Fruit fly (Drosophila melanogaster) whole organism, adult: Measurements from ENCODE around the gene Sys1.

ENCODE experiments used
- CG11617 ChIP-seq: fragments of 200-800 bp; sonication (Bioruptor generic); optimal IDR thresholded peaks from 2 replicates; lab custom pipeline; 2017; ENCODE audit warnings: mild to moderate bottlenecking, missing biosample characterization, missing genetic modification reagents, missing genetic modification characterization
- CG12768 ChIP-seq: fragments of 200-800 bp; sonication (Bioruptor generic); optimal IDR thresholded peaks from 2 replicates; lab custom pipeline; 2017; ENCODE audit warnings: missing biosample characterization, missing genetic modification characterization, mild to moderate bottlenecking, moderate library complexity, missing genetic modification reagents
- CG14711 ChIP-seq: fragments of 200-800 bp; sonication (Bioruptor generic); optimal IDR thresholded peaks from 2 replicates; lab custom pipeline; 2018; ENCODE audit warnings: missing biosample characterization, mild to moderate bottlenecking, missing genetic modification characterization, moderate library complexity
- CG1620 ChIP-seq: fragments of 200-800 bp; sonication (Bioruptor generic); optimal IDR thresholded peaks from 2 replicates; lab custom pipeline; 2016; ENCODE audit warnings: missing biosample characterization, missing genetic modification characterization
- CG33017 ChIP-seq: fragments of 200-800 bp; sonication (Bioruptor generic); optimal IDR thresholded peaks from 2 replicates; lab custom pipeline; 2018; ENCODE audit warnings: missing biosample characterization, mild to moderate bottlenecking, missing genetic modification characterization, moderate library complexity
- CG5204 ChIP-seq: fragments of 200-800 bp; sonication (Bioruptor generic); optimal IDR thresholded peaks from 2 replicates; lab custom pipeline; 2016; ENCODE audit warnings: missing biosample characterization, missing genetic modification characterization
- CG7045 ChIP-seq: fragments of 200-800 bp; sonication (Bioruptor generic); optimal IDR thresholded peaks from 2 replicates; lab custom pipeline; 2017; ENCODE audit warnings: missing biosample characterization, mild to moderate bottlenecking, missing genetic modification characterization
- CG7101 ChIP-seq: fragments of 200-800 bp; sonication (Bioruptor generic); optimal IDR thresholded peaks from 2 replicates; lab custom pipeline; 2018; ENCODE audit warnings: missing biosample characterization, mild to moderate bottlenecking, missing genetic modification characterization, moderate library complexity
- Clk ChIP-seq: fragments of 200-800 bp; sonication (Bioruptor generic); optimal IDR thresholded peaks from 2 replicates; lab custom pipeline; 2017; ENCODE audit warnings: missing biosample characterization, missing genetic modification characterization
- Crg-1 ChIP-seq: fragments of 200-800 bp; sonication (Bioruptor generic); optimal IDR thresholded peaks from 2 replicates; lab custom pipeline; 2016; ENCODE audit warnings: missing biosample characterization, missing genetic modification characterization
- Hr96 ChIP-seq: fragments of 200-800 bp; sonication (Bioruptor generic); optimal IDR thresholded peaks from 2 replicates; lab custom pipeline; 2016; ENCODE audit warnings: missing biosample characterization, missing genetic modification characterization
- Mnt ChIP-seq: fragments of 200-800 bp; sonication (Bioruptor generic); optimal IDR thresholded peaks from 2 replicates; lab custom pipeline; 2016; ENCODE audit warnings: missing biosample characterization, mild to moderate bottlenecking, missing genetic modification characterization
- bab1 ChIP-seq: fragments of 200-800 bp; sonication (Bioruptor generic); optimal IDR thresholded peaks from 3 replicates; lab custom pipeline; 2019; ENCODE audit warnings: missing biosample characterization, mild to moderate bottlenecking, missing genetic modification characterization, moderate library complexity
- cic ChIP-seq: fragments of 200-800 bp; sonication (Bioruptor generic); optimal IDR thresholded peaks from 2 replicates; lab custom pipeline; 2017; ENCODE audit warnings: missing biosample characterization, mild to moderate bottlenecking, missing genetic modification characterization, moderate library complexity
- cnc ChIP-seq, 2 experiments: fragments of >200 bp; optimal IDR thresholded peaks; 2 replicates each; lab custom pipeline; 2017
- kay ChIP-seq: fragments of 200-800 bp; sonication (Bioruptor generic); peaks from one replicate; lab custom pipeline; 2016; ENCODE audit warnings: missing biosample characterization, missing genetic modification characterization, borderline replicate concordance
- ovo ChIP-seq: fragments of 200-800 bp; sonication (Bioruptor generic); optimal IDR thresholded peaks from 2 replicates; lab custom pipeline; 2016; ENCODE audit warnings: missing biosample characterization, missing genetic modification characterization
- pad ChIP-seq: fragments of 200-800 bp; sonication (Bioruptor generic); optimal IDR thresholded peaks from 3 replicates; lab custom pipeline; 2017; ENCODE audit warnings: missing biosample characterization, missing genetic modification characterization, mild to moderate bottlenecking, moderate library complexity, missing genetic modification reagents
- tj ChIP-seq: fragments of 200-800 bp; sonication (Bioruptor generic); optimal IDR thresholded peaks from 3 replicates; lab custom pipeline; 2017; ENCODE audit warnings: missing biosample characterization, mild to moderate bottlenecking, missing genetic modification characterization, moderate library complexity
- toe ChIP-seq: fragments of 200-800 bp; sonication (Bioruptor generic); optimal IDR thresholded peaks from 2 replicates; lab custom pipeline; 2016; ENCODE audit warnings: missing biosample characterization, missing genetic modification characterization

The Sys1 gene

DNA sequence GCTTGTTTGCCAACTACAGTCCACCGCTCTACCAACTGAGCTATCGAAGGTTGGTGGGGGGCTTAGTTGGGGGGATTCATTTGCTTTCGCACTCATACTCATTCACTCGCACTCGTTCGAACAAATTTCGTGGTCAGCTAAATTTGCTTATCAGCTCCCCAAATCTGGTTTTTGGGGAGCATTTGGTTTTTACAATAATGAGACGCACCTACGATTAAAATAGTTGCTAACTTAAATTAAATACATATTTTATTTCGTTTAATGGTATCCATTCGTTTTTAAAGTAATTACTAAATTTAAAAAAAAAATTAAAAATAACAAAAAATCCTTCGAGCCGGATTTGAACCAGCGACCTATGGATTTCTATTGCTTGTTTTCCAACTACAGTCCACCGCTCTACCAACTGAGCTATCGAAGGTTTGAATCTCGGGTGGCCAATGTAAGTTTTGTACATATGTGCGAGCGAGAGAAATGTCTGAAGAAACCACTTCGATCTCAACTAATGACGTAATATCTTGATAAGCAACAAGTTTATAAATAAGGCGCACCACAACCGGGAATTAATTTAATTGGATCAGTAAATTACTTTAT is 10.2 kb upstream of the Sys1 start:
- TF ChIP-seq CG11617 (GFP tag; lab: Kevin White, UChicago) (no peak), cic (GFP tag; lab: Kevin White, UChicago) (no peak), Crg-1 (GFP tag; lab: Kevin White, UChicago) (no peak), CG7045 (GFP tag; lab: Kevin White, UChicago) (no peak), bab1 (GFP tag; lab: Kevin White, UChicago) (peak; percentile 10), kay (GFP tag; lab: Kevin White, UChicago) (peak; percentile 79), tj (GFP tag; lab: Kevin White, UChicago) (peak; percentile 90)

DNA sequence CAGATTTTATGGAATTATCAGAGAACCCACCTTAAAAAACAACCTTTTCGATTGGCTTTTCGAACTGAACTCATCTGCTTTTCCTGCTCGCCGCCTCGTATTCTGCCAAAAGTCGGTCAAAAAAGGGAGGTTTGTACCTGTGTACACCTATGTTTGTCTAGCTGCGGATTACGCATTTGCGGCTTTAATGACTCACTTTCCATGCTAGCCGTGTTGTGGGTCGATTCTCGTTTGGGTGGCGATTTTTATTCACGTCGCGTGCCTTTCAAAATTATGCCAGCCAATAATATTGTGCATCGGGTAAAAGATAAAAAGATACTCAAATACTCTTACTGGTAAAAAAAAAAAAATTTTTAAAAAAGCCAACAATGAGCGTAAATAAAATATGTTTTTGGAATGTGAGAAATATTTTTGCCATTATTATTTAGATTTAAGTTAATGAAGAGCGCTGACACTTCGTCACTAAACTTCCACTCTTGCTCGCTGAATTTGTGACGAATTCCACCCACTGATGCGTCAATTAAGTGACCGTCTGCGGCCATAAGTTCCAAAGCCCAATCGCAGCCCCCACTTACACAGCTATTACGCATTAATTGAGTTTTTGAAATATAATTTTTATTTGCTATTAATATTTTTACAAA is 6.9 kb upstream of the Sys1 start, which contains the start of gene Cyp313b1:
Cyp313b1 (minus strand) TSS at position 71 of the 641 bp plus-strand sequence.
- no peak for TF ChIP-seq kay (GFP tag; lab: Kevin White, UChicago)
- TF ChIP-seq CG11617 (GFP tag; lab: Kevin White, UChicago): no peak
- TF ChIP-seq bab1 (GFP tag; lab: Kevin White, UChicago): no peak
- no peak for TF ChIP-seq cnc (optimal IDR thresholded peaks at IDR 0.05; lab: Kevin White, UChicago)
- TF ChIP-seq CG33017 (tag; lab: Kevin White, UChicago): no peak
- TF ChIP-seq CG5204 (GFP tag; lab: Kevin White, UChicago): no peak
- no peak for TF ChIP-seq tj (GFP tag; lab: Kevin White, UChicago)

DNA sequence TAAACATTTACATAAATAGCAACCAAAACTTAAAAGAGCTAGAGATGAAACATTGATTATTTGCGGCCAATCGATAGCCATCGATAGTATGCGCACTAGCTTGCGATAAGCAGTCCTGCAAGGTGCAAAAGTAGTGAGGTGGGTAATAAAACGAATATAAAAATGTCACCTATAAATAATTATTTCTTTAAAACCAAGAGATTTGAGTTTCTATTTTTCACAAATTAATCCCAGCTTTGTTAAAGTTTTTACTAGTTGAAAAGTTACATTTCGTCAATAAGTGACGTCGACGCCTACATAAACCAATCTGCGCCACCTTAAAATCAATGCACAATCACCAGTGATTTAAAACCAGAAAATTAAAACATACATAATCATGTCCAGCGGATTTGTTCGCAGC is 1.9 kb upstream of the Sys1 start, which contains the start of the genes Mkk4 and SLIRP2:
Mkk4 (minus strand) TSS at position 56 of the 400 bp plus-strand sequence.
SLIRP2 (plus strand) TSS at position 344 of the 400 bp plus-strand sequence.
- peak; percentile 90 for TF ChIP-seq tj (GFP tag; lab: Kevin White, UChicago)
- TF ChIP-seq CG14711: peak; percentile 96
- no peak for TF ChIP-seq kay (GFP tag; lab: Kevin White, UChicago)
- peak; percentile 98 for TF ChIP-seq CG33017 (tag; lab: Kevin White, UChicago)
- TF ChIP-seq cic (GFP tag; lab: Kevin White, UChicago): peak; percentile 88
- TF ChIP-seq CG7045 (GFP tag; lab: Kevin White, UChicago): peak; percentile 98
- TF ChIP-seq Clk (GFP tag; lab: Kevin White, UChicago): peak; percentile 97
- peak; percentile 99 for TF ChIP-seq CG1620 (GFP tag; lab: Kevin White, UChicago)
- peak; percentile 98 for TF ChIP-seq Hr96 (GFP tag; lab: Kevin White, UChicago)
- TF ChIP-seq bab1 (GFP tag; lab: Kevin White, UChicago): peak; percentile 99
- peak; percentile 99 for TF ChIP-seq CG11617 (GFP tag; lab: Kevin White, UChicago)
- TF ChIP-seq Crg-1 (GFP tag; lab: Kevin White, UChicago): peak; percentile 98
- TF ChIP-seq pad (GFP tag; lab: Kevin White, UChicago): peak; percentile 90
- TF ChIP-seq CG5204 (GFP tag; lab: Kevin White, UChicago): peak; percentile 98
- peak; percentile 98 for TF ChIP-seq CG12768
- TF ChIP-seq Mnt (GFP tag; lab: Kevin White, UChicago): peak; percentile 96
- peak; percentile 99 for TF ChIP-seq toe
- no peak for TF ChIP-seq cnc (optimal IDR thresholded peaks at IDR 0.05; lab: Kevin White, UChicago)
- TF ChIP-seq ovo (GFP tag; lab: Kevin White, UChicago): peak; percentile 96
- TF ChIP-seq CG7101 (tag; lab: Kevin White, UChicago): peak; percentile 98

DNA sequence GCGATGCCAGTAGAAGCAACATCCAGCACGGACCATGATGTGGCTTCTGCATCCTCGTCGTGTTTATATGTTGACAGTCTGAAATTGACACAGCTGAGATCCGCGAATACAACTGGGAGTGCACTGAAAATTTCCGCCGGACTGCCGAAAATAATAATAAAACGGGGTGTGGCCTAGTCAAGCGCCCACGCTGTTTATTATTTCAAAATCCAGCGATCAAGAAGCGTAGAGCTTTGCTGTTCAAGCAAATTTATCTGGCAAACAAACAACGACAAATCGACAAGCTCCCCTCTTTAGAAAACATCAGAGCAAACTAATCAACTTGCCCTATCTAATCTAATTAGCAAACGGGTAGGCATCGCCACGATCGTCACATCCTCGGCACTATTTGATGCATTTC is 1.4 kb downstream of the Sys1 start:
- TF ChIP-seq CG5204 (GFP tag; lab: Kevin White, UChicago): no peak
- TF ChIP-seq CG33017 (tag; lab: Kevin White, UChicago): peak; percentile 34
- no peak for TF ChIP-seq CG14711
- no peak for TF ChIP-seq kay (GFP tag; lab: Kevin White, UChicago)
- peak; percentile 37 for TF ChIP-seq CG7045 (GFP tag; lab: Kevin White, UChicago)
- TF ChIP-seq cic (GFP tag; lab: Kevin White, UChicago): peak; percentile 77
- no peak for TF ChIP-seq CG1620 (GFP tag; lab: Kevin White, UChicago)
- TF ChIP-seq bab1 (GFP tag; lab: Kevin White, UChicago): no peak
- peak; percentile 65 for TF ChIP-seq Crg-1 (GFP tag; lab: Kevin White, UChicago)
- peak; percentile 65 for TF ChIP-seq CG12768
- TF ChIP-seq toe: no peak
- TF ChIP-seq CG11617 (GFP tag; lab: Kevin White, UChicago): peak; percentile 22
- no peak for TF ChIP-seq Hr96 (GFP tag; lab: Kevin White, UChicago)
- no peak for TF ChIP-seq cnc (optimal IDR thresholded peaks at IDR 0.05; lab: Kevin White, UChicago)
- peak; percentile 54 for TF ChIP-seq CG7101 (tag; lab: Kevin White, UChicago)
- TF ChIP-seq Clk (GFP tag; lab: Kevin White, UChicago): no peak
- no peak for TF ChIP-seq Mnt (GFP tag; lab: Kevin White, UChicago)
- peak; percentile 21 for TF ChIP-seq tj (GFP tag; lab: Kevin White, UChicago)
- TF ChIP-seq ovo (GFP tag; lab: Kevin White, UChicago): no peak
- peak; percentile 46 for TF ChIP-seq pad (GFP tag; lab: Kevin White, UChicago)

DNA sequence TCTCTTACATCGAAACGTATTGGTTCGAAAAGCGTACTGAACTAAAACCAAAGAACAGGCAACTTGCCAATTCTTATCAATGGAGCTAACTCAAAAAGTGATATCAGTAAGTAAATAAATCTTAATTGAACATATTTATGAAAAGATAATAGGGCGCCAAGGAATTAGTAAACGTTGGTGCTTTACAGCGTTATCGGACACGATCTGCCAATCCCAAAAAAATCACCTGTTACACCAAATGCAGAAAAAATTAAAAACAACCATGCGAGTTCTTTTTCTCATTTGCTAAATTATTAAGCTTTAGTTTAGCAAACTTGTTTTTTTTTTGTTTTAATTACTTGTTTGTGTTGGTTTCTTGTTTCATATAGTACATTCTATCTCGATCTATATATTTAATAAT is 2.0 kb downstream of the Sys1 start, which contains the start of gene CG42489:
CG42489 (minus strand) TSS at position 101 of the 400 bp plus-strand sequence.
- TF ChIP-seq CG7045 (GFP tag; lab: Kevin White, UChicago) (no peak), CG1620 (GFP tag; lab: Kevin White, UChicago) (no peak), cic (GFP tag; lab: Kevin White, UChicago) (no peak), bab1 (GFP tag; lab: Kevin White, UChicago) (no peak), pad (GFP tag; lab: Kevin White, UChicago) (no peak), Crg-1 (GFP tag; lab: Kevin White, UChicago) (no peak), Clk (GFP tag; lab: Kevin White, UChicago) (no peak), CG14711 (no peak), Mnt (GFP tag; lab: Kevin White, UChicago) (no peak), CG7101 (tag; lab: Kevin White, UChicago) (no peak), tj (GFP tag; lab: Kevin White, UChicago) (no peak), CG12768 (no peak), CG5204 (GFP tag; lab: Kevin White, UChicago) (no peak), cnc (optimal IDR thresholded peaks at IDR 0.05; lab: Kevin White, UChicago) (no peak), toe (no peak), CG11617 (GFP tag; lab: Kevin White, UChicago) (no peak), CG33017 (tag; lab: Kevin White, UChicago) (no peak)
